Worm (Caenorhabditis elegans): ENCODE data around the gene F26D10.13.

The F26D10.13 gene

ce11 chrIV:17249691-17250181 is 14.9 kb downstream of the F26D10.13 start, which contains the start of gene eelo-2:
Gene eelo-2, plus strand, starts transcription at chrIV:17250131.
- TF ChIP-seq xbp-1 (tag; optimal IDR thresholded peaks at IDR 0.05) (peak; percentile 98), ztf-4 (tag; optimal IDR thresholded peaks at IDR 0.05) (peak; percentile 97), irx-1 (tag; optimal IDR thresholded peaks at IDR 0.05) (peak; percentile 98), egl-27 (tag; optimal IDR thresholded peaks at IDR 0.05) (peak; percentile 48 to 88), nhr-20 (tag; optimal IDR thresholded peaks at IDR 0.05) (peak; percentile 99), zag-1 (tag; optimal IDR thresholded peaks at IDR 0.05) (peak; percentile 90), zip-4 (GFP tag; optimal IDR thresholded peaks at IDR 0.05) (peak; percentile 94), dpl-1 (GFP tag; optimal IDR thresholded peaks at IDR 0.05) (peak; percentile 100), sptf-1 (tag; optimal IDR thresholded peaks at IDR 0.05) (no peak), nhr-85 (tag) (peak; percentile 99), lir-3 (tag; optimal IDR thresholded peaks at IDR 0.05; ENCODE audit: poor library complexity) (peak; percentile 94), lin-15B (tag; optimal IDR thresholded peaks at IDR 0.05) (peak; percentile 99), sup-37 (GFP tag; optimal IDR thresholded peaks at IDR 0.05) (peak; percentile 98), efl-3 (GFP tag; optimal IDR thresholded peaks at IDR 0.05) (peak; percentile 91), unc-130 (tag; optimal IDR thresholded peaks at IDR 0.05) (peak; percentile 99), hpl-2 (GFP tag; optimal IDR thresholded peaks at IDR 0.05) (peak; percentile 92), mdl-1 (tag; optimal IDR thresholded peaks at IDR 0.05) (peak; percentile 38 to 95), nhr-28 (tag; optimal IDR thresholded peaks at IDR 0.05) (no peak), nhr-77 (tag; optimal IDR thresholded peaks at IDR 0.05) (peak; percentile 98), fkh-10 (GFP tag; optimal IDR thresholded peaks at IDR 0.05) (peak; percentile 99), mab-9 (GFP tag; IDR thresholded peaks at IDR 0.05) (peak; percentile 98), mef-2 (tag; optimal IDR thresholded peaks at IDR 0.05) (peak; percentile 87), grh-1 (GFP tag; IDR thresholded peaks at IDR 0.05) (peak; percentile 98), lin-35 (GFP tag; optimal IDR thresholded peaks at IDR 0.05) (peak; percentile 100), C04F5.9 (tag; optimal IDR thresholded peaks at IDR 0.05) (peak; percentile 92), ceh-82 (tag; optimal IDR thresholded peaks at IDR 0.05) (peak; percentile 99 to 100 (median 100)), snpc-4 (tag; optimal IDR thresholded peaks at IDR 0.05) (peak; percentile 95), nhr-19 (GFP tag; conservative IDR thresholded peaks at IDR 0.05) (peak; percentile 99), tbx-2 (tag; optimal IDR thresholded peaks at IDR 0.05) (peak; percentile 99), nhr-84 (tag; optimal IDR thresholded peaks at IDR 0.05) (no peak), C34B4.2 (tag; optimal IDR thresholded peaks at IDR 0.05) (peak; percentile 91), elt-2 (tag; optimal IDR thresholded peaks at IDR 0.05) (peak; percentile 94), skn-1 (tag; optimal IDR thresholded peaks at IDR 0.05) (peak; percentile 98), nhr-237 (tag; optimal IDR thresholded peaks at IDR 0.05) (peak; percentile 97), tlp-1 (tag; optimal IDR thresholded peaks at IDR 0.05) (no peak), nhr-90 (tag; optimal IDR thresholded peaks at IDR 0.05; ENCODE audit: poor library complexity) (peak; percentile 99), blmp-1 (tag; optimal IDR thresholded peaks at IDR 0.05) (peak; percentile 84), unc-86 (tag; optimal IDR thresholded peaks at IDR 0.05) (peak; percentile 99), nhr-47 (tag; optimal IDR thresholded peaks at IDR 0.05) (peak; percentile 99), F16B12.6 (tag; optimal IDR thresholded peaks at IDR 0.05) (peak; percentile 79), mep-1 (tag; optimal IDR thresholded peaks at IDR 0.05) (peak; percentile 100), jun-1 (tag; optimal IDR thresholded peaks at IDR 0.05) (peak; percentile 98), unc-62 (GFP tag; optimal IDR thresholded peaks at IDR 0.05) (peak; percentile 33), aly-2 (tag; optimal IDR thresholded peaks at IDR 0.05) (peak; percentile 94), ceh-8 (GFP tag; optimal IDR thresholded peaks at IDR 0.05) (peak; percentile 97), dsc-1 (tag; optimal IDR thresholded peaks at IDR 0.05) (peak; percentile 99), pqm-1 (tag; optimal IDR thresholded peaks at IDR 0.05) (peak; percentile 92), nhr-71 (tag; optimal IDR thresholded peaks at IDR 0.05) (peak; percentile 99), ets-5 (GFP tag; IDR thresholded peaks at IDR 0.05) (no peak), unc-30 (tag; optimal IDR thresholded peaks at IDR 0.05) (peak; percentile 83), ceh-63 (GFP tag; optimal IDR thresholded peaks at IDR 0.05) (no peak), hlh-17 (GFP tag; optimal IDR thresholded peaks at IDR 0.05; ENCODE audit: borderline replicate concordance) (no peak), fkh-4 (tag; optimal IDR thresholded peaks at IDR 0.05; ENCODE audit: borderline replicate concordance) (peak; percentile 82)
